Fruit fly (Drosophila melanogaster): ENCODE measurements around the gene UQCR-14L.

DNA sequence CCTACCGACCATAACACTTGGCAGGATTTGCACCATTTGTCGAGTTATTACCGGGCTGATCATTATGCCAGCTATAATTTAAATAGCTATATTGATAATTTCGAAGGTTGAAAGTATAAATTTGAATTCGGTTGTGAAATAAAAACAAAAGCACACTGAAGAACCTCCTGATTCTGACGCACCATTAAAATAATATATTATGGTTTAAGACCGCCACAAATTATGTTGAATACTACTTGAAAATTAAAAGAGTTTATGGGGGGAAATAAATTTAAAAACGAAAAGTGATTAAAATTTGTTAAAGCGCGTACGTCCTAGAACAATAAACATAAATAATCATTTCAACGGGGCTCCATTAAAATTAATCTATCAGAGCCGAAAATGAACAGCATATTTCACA is 10.7 kb downstream of the UQCR-14L start, which contains the start of gene CG12516:
- TF ChIP-seq CG14711 (tag; optimal IDR thresholded peaks at IDR 0.05) = no peak
- TF ChIP-seq toe (GFP tag; optimal IDR thresholded peaks at IDR 0.05) = no peak
- TF ChIP-seq Mnt (GFP tag; optimal IDR thresholded peaks at IDR 0.05) = no peak
- no peak for TF ChIP-seq CG5204 (GFP tag; optimal IDR thresholded peaks at IDR 0.05)
- TF ChIP-seq ovo (GFP tag; optimal IDR thresholded peaks at IDR 0.05) = no peak
- no peak for TF ChIP-seq cnc (optimal IDR thresholded peaks at IDR 0.05)
- no peak for TF ChIP-seq tj (GFP tag; optimal IDR thresholded peaks at IDR 0.05)
- TF ChIP-seq cic (GFP tag; optimal IDR thresholded peaks at IDR 0.05) = no peak
- TF ChIP-seq Crg-1 (GFP tag; optimal IDR thresholded peaks at IDR 0.05) = no peak
- TF ChIP-seq CG12768 (GFP tag; optimal IDR thresholded peaks at IDR 0.05) = no peak
